Fruit fly (Drosophila melanogaster) whole organism, embryonic: ENCODE data around the gene Ptp69D.
A peak's percentile ranks its signal among the peaks of the same experiment; 100 is the strongest.

ENCODE experiments used
- CG11560 ChIP-seq: fragments of 200-800 bp; sonication (Bioruptor generic); IDR thresholded peaks from 3 replicates; pipeline ENCODE4 v1.3.6; 2022; ENCODE audit warnings: missing biosample characterization, missing genetic modification characterization
- CG12744 ChIP-seq: fragments of 200-800 bp; sonication (Bioruptor generic); optimal IDR thresholded peaks from 2 replicates; lab custom pipeline; 2016; ENCODE audit warnings: missing biosample characterization, missing genetic modification characterization
- CG15269 ChIP-seq: fragments of 200-800 bp; sonication (Bioruptor generic); optimal IDR thresholded peaks from 2 replicates; lab custom pipeline; 2018; ENCODE audit warnings: missing biosample characterization, mild to moderate bottlenecking, missing genetic modification characterization, moderate library complexity
- CG15514 ChIP-seq: fragments of 200-800 bp; sonication (Bioruptor generic); optimal IDR thresholded peaks from 3 replicates; lab custom pipeline; 2017; ENCODE audit warnings: missing biosample characterization, missing genetic modification characterization, mild to moderate bottlenecking, moderate library complexity, missing genetic modification reagents
- CG16813 ChIP-seq: fragments of 200-800 bp; sonication (Bioruptor generic); IDR thresholded peaks from 3 replicates; pipeline ENCODE4 v1.3.6; 2022; ENCODE audit warnings: missing biosample characterization, missing genetic modification characterization; ENCODE audit not compliant: partially characterized antibody
- CG17186 ChIP-seq: fragments of 200-800 bp; sonication (Bioruptor generic); optimal IDR thresholded peaks from 3 replicates; lab custom pipeline; 2017; ENCODE audit warnings: missing biosample characterization, missing genetic modification reagents, missing genetic modification characterization
- CG17361 ChIP-seq: fragments of 200-800 bp; sonication (Bioruptor generic); IDR thresholded peaks from 3 replicates; pipeline ENCODE4 v1.3.6; 2022; ENCODE audit warnings: missing biosample characterization, missing genetic modification characterization
- CG2116 ChIP-seq: fragments of 200-800 bp; sonication (Bioruptor generic); optimal IDR thresholded peaks from 3 replicates; lab custom pipeline; 2018; ENCODE audit warnings: missing biosample characterization, mild to moderate bottlenecking, missing genetic modification characterization
- CG30020 ChIP-seq: fragments of 200-800 bp; optimal IDR thresholded peaks from 2 replicates; lab custom pipeline; 2019; ENCODE audit warnings: missing biosample characterization, mild to moderate bottlenecking, missing genetic modification characterization, moderate library complexity
- CG30403 ChIP-seq: fragments of 200-800 bp; sonication (Bioruptor generic); optimal IDR thresholded peaks from 3 replicates; lab custom pipeline; 2016; ENCODE audit warnings: missing biosample characterization, missing genetic modification characterization
- CG31365 ChIP-seq: fragments of 200-800 bp; sonication (Bioruptor generic); optimal IDR thresholded peaks from 2 replicates; lab custom pipeline; 2018; ENCODE audit warnings: missing biosample characterization, mild to moderate bottlenecking, missing genetic modification characterization
- CG3163 ChIP-seq: fragments of 200-800 bp; sonication (Bioruptor generic); optimal IDR thresholded peaks from 3 replicates; lab custom pipeline; 2016; ENCODE audit warnings: missing biosample characterization, missing genetic modification characterization
- CG34422 ChIP-seq: fragments of 200-800 bp; sonication (Bioruptor generic); IDR thresholded peaks from 3 replicates; pipeline ENCODE4 v1.3.6; 2022; ENCODE audit warnings: missing biosample characterization, missing genetic modification characterization
- CG4617 ChIP-seq: fragments of 200-800 bp; sonication (Bioruptor generic); optimal IDR thresholded peaks from 3 replicates; lab custom pipeline; 2016; ENCODE audit warnings: missing biosample characterization, missing genetic modification characterization, borderline replicate concordance
- CG5180 ChIP-seq: fragments of 200-800 bp; sonication (Bioruptor generic); optimal IDR thresholded peaks from 3 replicates; lab custom pipeline; 2017; ENCODE audit warnings: missing biosample characterization, missing genetic modification characterization, mild to moderate bottlenecking, moderate library complexity, missing genetic modification reagents
- CG6791 ChIP-seq: fragments of 200-800 bp; sonication (Bioruptor generic); IDR thresholded peaks from 3 replicates; pipeline ENCODE4 v1.3.6; 2022; ENCODE audit warnings: missing biosample characterization, missing genetic modification characterization; ENCODE audit not compliant: partially characterized antibody
- CG6854 ChIP-seq: fragments of 200-800 bp; sonication (Bioruptor generic); optimal IDR thresholded peaks from 3 replicates; lab custom pipeline; 2017; ENCODE audit warnings: missing biosample characterization, mild to moderate bottlenecking, missing genetic modification characterization
- CG7372 ChIP-seq: fragments of 200-800 bp; sonication (Bioruptor generic); IDR thresholded peaks from 2 replicates; pipeline ENCODE4 v1.3.6; 2022; ENCODE audit warnings: missing biosample characterization, missing genetic modification characterization
- CG8478 ChIP-seq: fragments of >200 bp; optimal IDR thresholded peaks from 2 replicates; lab custom pipeline; 2018
- CG8765 ChIP-seq: fragments of 200-800 bp; sonication (Bioruptor generic); IDR thresholded peaks from 2 replicates; pipeline ENCODE4 v1.3.6; 2022; ENCODE audit warnings: missing biosample characterization, missing genetic modification characterization
- CG9215 ChIP-seq: fragments of 200-800 bp; sonication (Bioruptor generic); IDR thresholded peaks from 2 replicates; pipeline ENCODE4 v1.3.6; 2022; ENCODE audit warnings: missing biosample characterization, missing genetic modification characterization
- CTCF ChIP-seq: fragments of 200-800 bp; sonication (Bioruptor generic); optimal IDR thresholded peaks from 2 replicates; lab custom pipeline; 2017; ENCODE audit warnings: missing biosample characterization, mild to moderate bottlenecking, missing genetic modification characterization, moderate library complexity
- Dbx ChIP-seq: fragments of 200-800 bp; sonication (Bioruptor generic); IDR thresholded peaks from 3 replicates; pipeline ENCODE4 v1.3.6; 2022; ENCODE audit warnings: missing biosample characterization, missing genetic modification characterization
- Dek ChIP-seq: fragments of 200-800 bp; sonication (Bioruptor generic); optimal IDR thresholded peaks from 3 replicates; lab custom pipeline; 2019; ENCODE audit warnings: missing biosample characterization, mild to moderate bottlenecking, missing genetic modification characterization, moderate library complexity
- Dp ChIP-seq: fragments of 200-800 bp; sonication (Bioruptor generic); optimal IDR thresholded peaks from 2 replicates; lab custom pipeline; 2018; ENCODE audit warnings: missing biosample characterization, mild to moderate bottlenecking, missing genetic modification characterization, moderate library complexity
- Dref ChIP-seq: fragments of 200-800 bp; sonication (Bioruptor generic); IDR thresholded peaks from 2 replicates; pipeline ENCODE4 v1.3.6; 2022; ENCODE audit warnings: missing biosample characterization, missing genetic modification characterization
- E2f2 ChIP-seq: fragments of 200-800 bp; sonication (Bioruptor generic); IDR thresholded peaks from 2 replicates; pipeline ENCODE4 v1.3.6; 2022; ENCODE audit warnings: missing biosample characterization, missing genetic modification characterization
- Elba2 ChIP-seq: fragments of 200-800 bp; sonication (Bioruptor generic); optimal IDR thresholded peaks from 3 replicates; lab custom pipeline; 2016; ENCODE audit warnings: missing biosample characterization, missing genetic modification characterization
- Hmr ChIP-seq: fragments of 200-800 bp; sonication (Bioruptor generic); optimal IDR thresholded peaks from 3 replicates; lab custom pipeline; 2017; ENCODE audit warnings: mild to moderate bottlenecking, missing biosample characterization, missing genetic modification reagents, missing genetic modification characterization
- Lhr ChIP-seq: fragments of 200-800 bp; sonication (Bioruptor generic); optimal IDR thresholded peaks from 3 replicates; lab custom pipeline; 2017; ENCODE audit warnings: mild to moderate bottlenecking, missing biosample characterization, missing genetic modification reagents, missing genetic modification characterization
- MTF-1 ChIP-seq: fragments of 200-800 bp; sonication (Bioruptor generic); optimal IDR thresholded peaks from 2 replicates; lab custom pipeline; 2018; ENCODE audit warnings: missing biosample characterization, mild to moderate bottlenecking, missing genetic modification characterization, borderline replicate concordance
- Med ChIP-seq: fragments of 200-800 bp; sonication (Bioruptor generic); peaks from one replicate; lab custom pipeline; 2016; ENCODE audit warnings: missing biosample characterization, missing genetic modification characterization, mild to moderate bottlenecking, inconsistent platforms, moderate library complexity
- Nf-YC ChIP-seq: fragments of 200-800 bp; optimal IDR thresholded peaks from 3 replicates; lab custom pipeline; 2019; ENCODE audit warnings: missing biosample characterization, mild to moderate bottlenecking, missing genetic modification characterization, moderate library complexity
- Oaz ChIP-seq: fragments of 200-800 bp; sonication (Bioruptor generic); IDR thresholded peaks from 2 replicates; pipeline ENCODE4 v1.3.6; 2022; ENCODE audit warnings: missing biosample characterization, missing genetic modification characterization
- Ravus ChIP-seq: fragments of 200-800 bp; sonication (Bioruptor generic); IDR thresholded peaks from 2 replicates; pipeline ENCODE4 v1.3.6; 2022; ENCODE audit warnings: missing biosample characterization, missing genetic modification characterization
- Sox100B ChIP-seq: fragments of 200-800 bp; sonication (Bioruptor generic); optimal IDR thresholded peaks from 3 replicates; lab custom pipeline; 2018; ENCODE audit warnings: missing biosample characterization, mild to moderate bottlenecking, missing genetic modification characterization
- Sry-β ChIP-seq: fragments of 200-800 bp; sonication (Bioruptor generic); optimal IDR thresholded peaks from 2 replicates; lab custom pipeline; 2018; ENCODE audit warnings: missing biosample characterization, mild to moderate bottlenecking, missing genetic modification characterization, moderate library complexity
- Tbp ChIP-seq: fragments of >200 bp; optimal IDR thresholded peaks from 2 replicates; lab custom pipeline; 2018; ENCODE audit warnings: missing biosample characterization, missing genetic modification characterization
- amos ChIP-seq: fragments of 200-800 bp; sonication (Bioruptor generic); IDR thresholded peaks from 2 replicates; pipeline ENCODE4 v1.3.6; 2022; ENCODE audit warnings: missing biosample characterization, missing genetic modification characterization; ENCODE audit not compliant: partially characterized antibody
- br ChIP-seq: fragments of >200 bp; optimal IDR thresholded peaks from 2 replicates; lab custom pipeline; 2017
- cas ChIP-seq: fragments of 200-800 bp; sonication (Bioruptor generic); IDR thresholded peaks from 2 replicates; pipeline ENCODE4 v1.3.6; 2022; ENCODE audit warnings: missing biosample characterization, missing genetic modification characterization
- fd64A ChIP-seq: fragments of 200-800 bp; sonication (Bioruptor generic); optimal IDR thresholded peaks from 3 replicates; lab custom pipeline; 2018; ENCODE audit warnings: missing biosample characterization, mild to moderate bottlenecking, missing genetic modification characterization
- hb ChIP-seq: fragments of 200-800 bp; sonication (Bioruptor generic); IDR thresholded peaks from 3 replicates; pipeline ENCODE4 v1.3.6; 2022; ENCODE audit warnings: missing biosample characterization, missing genetic modification characterization; ENCODE audit not compliant: partially characterized antibody
- insv ChIP-seq, 2 experiments: fragments of 200-800 bp; sonication (Bioruptor generic); optimal IDR thresholded peaks; 3 replicates each; lab custom pipeline; 2016 to 2018; ENCODE audit warnings: missing biosample characterization in 2 of 2, missing genetic modification characterization in 2 of 2
- jigr1 ChIP-seq: fragments of 200-800 bp; sonication (Bioruptor generic); IDR thresholded peaks from 3 replicates; pipeline ENCODE4 v1.3.6; 2022; ENCODE audit warnings: missing biosample characterization, missing genetic modification characterization
- kay ChIP-seq: fragments of 200-800 bp; sonication (Bioruptor generic); optimal IDR thresholded peaks from 2 replicates; lab custom pipeline; 2016; ENCODE audit warnings: missing biosample characterization, missing genetic modification characterization
- ken ChIP-seq: fragments of 200-800 bp; sonication (Bioruptor generic); IDR thresholded peaks from 3 replicates; pipeline ENCODE4 v1.3.6; 2022; ENCODE audit warnings: missing biosample characterization, missing genetic modification characterization
- klu ChIP-seq: fragments of 200-800 bp; sonication (Bioruptor generic); IDR thresholded peaks from 2 replicates; pipeline ENCODE4 v1.3.6; 2022; ENCODE audit warnings: missing biosample characterization, missing genetic modification characterization
- pb ChIP-seq: fragments of 200-800 bp; sonication (Bioruptor generic); optimal IDR thresholded peaks from 3 replicates; lab custom pipeline; 2016; ENCODE audit warnings: missing biosample characterization, missing genetic modification characterization
- phol ChIP-seq: fragments of 200-800 bp; sonication (Bioruptor generic); optimal IDR thresholded peaks from 3 replicates; lab custom pipeline; 2018; ENCODE audit warnings: missing biosample characterization, mild to moderate bottlenecking, missing genetic modification characterization, moderate library complexity
- prd ChIP-seq, 3 experiments: fragments of >200 bp in 2 of 3; fragments of 200-800 bp in 1 of 3; sonication (Bioruptor generic) in 1 of 3; optimal IDR thresholded peaks in 2 of 3; IDR thresholded peaks in 1 of 3; 2 replicates in 2 of 3; 3 replicates in 1 of 3; pipeline versions ENCODE4 v1.3.6 to Lab custom; 2017 to 2022; ENCODE audit warnings: missing biosample characterization in 1 of 3, missing genetic modification characterization in 1 of 3
- tna ChIP-seq: fragments of 200-800 bp; sonication (Bioruptor generic); IDR thresholded peaks from 2 replicates; pipeline ENCODE4 v1.3.6; 2022; ENCODE audit warnings: missing biosample characterization, missing genetic modification characterization; ENCODE audit not compliant: partially characterized antibody

Gene Ptp69D

dm6 chr3L:12732742-12733141 is 2.0 kb upstream of the Ptp69D start (continued):
- TF ChIP-seq CG4617 (GFP tag; lab: Kevin White, UChicago): no peak
- TF ChIP-seq CG8478: no peak
- no peak for TF ChIP-seq Sry-β (GFP tag; lab: Kevin White, UChicago)
- TF ChIP-seq Lhr (GFP tag; lab: Kevin White, UChicago): peak; percentile 33
- TF ChIP-seq pb (GFP tag; lab: Kevin White, UChicago): no peak
- no peak for TF ChIP-seq CG9215 (GFP tag; lab: Robert Waterston, UW)
- TF ChIP-seq Nf-YC: no peak
- peak; percentile 55 for TF ChIP-seq Med (GFP tag; lab: Kevin White, UChicago)
- no peak for TF ChIP-seq Tbp
- TF ChIP-seq CG15514 (GFP tag; lab: Kevin White, UChicago): peak; percentile 99
- no peak for TF ChIP-seq CG8765 (GFP tag; lab: Robert Waterston, UW)
- no peak for TF ChIP-seq Ravus (GFP tag; lab: Robert Waterston, UW)
- TF ChIP-seq CG12744 (GFP tag; lab: Kevin White, UChicago): no peak
- peak; percentile 99 for TF ChIP-seq Dp (GFP tag; lab: Kevin White, UChicago)
- TF ChIP-seq CG6791: peak; percentile 69
- TF ChIP-seq amos (GFP tag; lab: Robert Waterston, UW): peak; percentile 75; the same call in 1 of the 2 replicates
- TF ChIP-seq br (lab: Kevin White, UChicago): no peak
- no peak for TF ChIP-seq Sox100B (GFP tag; lab: Kevin White, UChicago)
- peak; percentile 68; the same call in 2 of the 3 replicates for TF ChIP-seq CG17361
- no peak for TF ChIP-seq CTCF (GFP tag; lab: Kevin White, UChicago)
- TF ChIP-seq phol: no peak
- peak; percentile 22 for TF ChIP-seq CG30020 (tag; lab: Kevin White, UChicago)
- peak; percentile 71 for TF ChIP-seq tna (GFP tag; lab: Robert Waterston, UW)
- TF ChIP-seq MTF-1 (GFP tag; lab: Kevin White, UChicago): no peak
- no peak for TF ChIP-seq Hmr (GFP tag; lab: Kevin White, UChicago)
- no peak for TF ChIP-seq CG5180 (GFP tag; lab: Kevin White, UChicago)
- TF ChIP-seq Dek (tag; lab: Kevin White, UChicago): no peak
- no peak for TF ChIP-seq cas (GFP tag; lab: Robert Waterston, UW)
- TF ChIP-seq CG6854: no peak
- TF ChIP-seq CG3163 (GFP tag; lab: Kevin White, UChicago): no peak
- peak; percentile 95 for TF ChIP-seq Dref (GFP tag; lab: Robert Waterston, UW)
- no peak for TF ChIP-seq CG15269 (tag; lab: Kevin White, UChicago)
- TF ChIP-seq E2f2 (GFP tag; lab: Robert Waterston, UW): peak; percentile 100
- TF ChIP-seq jigr1 (GFP tag; lab: Robert Waterston, UW): no peak
- no peak for TF ChIP-seq CG7372
- TF ChIP-seq hb (GFP tag; lab: Robert Waterston, UW): peak; percentile 13; the same call in 1 of the 3 replicates
- no peak for TF ChIP-seq Dbx (GFP tag; lab: Robert Waterston, UW)
- no peak for TF ChIP-seq klu
- no peak for TF ChIP-seq ken
- peak in 1 of 2 experiments; percentile 20 for TF ChIP-seq insv (GFP tag; optimal IDR thresholded peaks at IDR 0.05; lab: Kevin White, UChicago)
- TF ChIP-seq Elba2 (GFP tag; lab: Kevin White, UChicago): no peak
- no peak for TF ChIP-seq prd (optimal IDR thresholded peaks at IDR 0.05; lab: Kevin White, UChicago)
- TF ChIP-seq prd (GFP tag; IDR thresholded peaks at IDR 0.05; lab: Robert Waterston, UW): no peak
- no peak for TF ChIP-seq CG34422
- peak; percentile 79 for TF ChIP-seq CG2116
- TF ChIP-seq CG16813 (GFP tag; lab: Robert Waterston, UW): peak; percentile 64; the same call in 2 of the 3 replicates
- TF ChIP-seq CG31365 (tag; lab: Kevin White, UChicago): no peak
- no peak for TF ChIP-seq CG30403 (GFP tag; lab: Kevin White, UChicago)
- TF ChIP-seq CG17186 (GFP tag; lab: Kevin White, UChicago): no peak
- no peak for TF ChIP-seq fd64A (GFP tag; lab: Kevin White, UChicago)
- no peak for TF ChIP-seq kay (GFP tag; lab: Kevin White, UChicago)
- no peak for TF ChIP-seq Oaz (GFP tag; lab: Robert Waterston, UW)
- no peak for TF ChIP-seq CG11560
